Worm (Caenorhabditis elegans) whole organism, L4 larva: ENCODE data around the gene hum-2.

ENCODE experiments used
- D1046.2 ChIP-seq: fragments of 200-800 bp; sonication (Bioruptor generic); IDR thresholded peaks from 2 replicates; pipeline ENCODE4 v1.3.6; 2022; ENCODE audit warnings: missing genetic modification characterization, missing compliant biosample characterization
- F10B5.3 ChIP-seq: sonication (generic microtip); optimal IDR thresholded peaks from 2 replicates; lab custom pipeline; 2016; ENCODE audit warnings: mild to moderate bottlenecking, missing genetic modification characterization, missing compliant biosample characterization
- F44E2.7 ChIP-seq: fragments of 200-800 bp; sonication (Bioruptor generic); IDR thresholded peaks from 2 replicates; pipeline ENCODE4 v2.1.2; 2022; ENCODE audit warnings: missing genetic modification characterization, missing compliant biosample characterization
- F49E8.2 ChIP-seq: sonication (generic microtip); optimal IDR thresholded peaks from 2 replicates; lab custom pipeline; 2016; ENCODE audit warnings: missing compliant biosample characterization, mild to moderate bottlenecking, missing genetic modification characterization, borderline replicate concordance
- R02D3.7 ChIP-seq: fragments of 150-350 bp; sonication (generic microtip); optimal IDR thresholded peaks from 3 replicates; lab custom pipeline; 2014; ENCODE audit warnings: missing biosample characterization, missing genetic modification characterization
- T20F7.1 ChIP-seq: fragments of 200-800 bp; sonication (Bioruptor generic); optimal IDR thresholded peaks from 2 replicates; lab custom pipeline; 2018; ENCODE audit warnings: mild to moderate bottlenecking, missing genetic modification characterization, missing compliant biosample characterization
- T26A8.4 ChIP-seq: fragments of 200-800 bp; sonication (Bioruptor generic); IDR thresholded peaks from 2 replicates; pipeline ENCODE4 v1.3.6; 2022; ENCODE audit warnings: missing genetic modification characterization, missing compliant biosample characterization
- Y48G9A.11 ChIP-seq: fragments of 200-800 bp; sonication (Bioruptor generic); IDR thresholded peaks from 2 replicates; pipeline ENCODE4 v1.3.6; 2022; ENCODE audit warnings: missing genetic modification reagents, missing genetic modification characterization, missing compliant biosample characterization
- Y75B8A.6 ChIP-seq: fragments of 200-800 bp; sonication (Bioruptor generic); IDR thresholded peaks from 2 replicates; pipeline ENCODE4 v1.3.6; 2022; ENCODE audit warnings: missing genetic modification reagents, missing genetic modification characterization, missing compliant biosample characterization
- ZK337.2 ChIP-seq: fragments of 200-800 bp; sonication (Bioruptor generic); IDR thresholded peaks from 2 replicates; pipeline ENCODE4 v1.3.6; 2022; ENCODE audit warnings: missing genetic modification reagents, missing genetic modification characterization, missing compliant biosample characterization
- ZK546.5 ChIP-seq, 2 experiments: sonication (generic microtip); optimal IDR thresholded peaks; 2 replicates each; lab custom pipeline; 2017; ENCODE audit warnings: missing biosample characterization in 2 of 2, missing genetic modification characterization in 2 of 2
- aha-1 ChIP-seq: fragments of 150-350 bp; peaks from one replicate; lab custom pipeline; 2014; ENCODE audit warnings: missing biosample characterization, missing genetic modification characterization
- ama-1 ChIP-seq: fragments of 150-350 bp; optimal IDR thresholded peaks from 2 replicates; lab custom pipeline; 2014; ENCODE audit warnings: inconsistent platforms, mixed read lengths
- ceh-62 ChIP-seq: sonication (generic microtip); optimal IDR thresholded peaks from 2 replicates; lab custom pipeline; 2017; ENCODE audit warnings: missing biosample characterization, missing genetic modification characterization
- cey-2 ChIP-seq: sonication (generic microtip); optimal IDR thresholded peaks from 3 replicates; lab custom pipeline; 2017; ENCODE audit warnings: missing genetic modification characterization, mild to moderate bottlenecking, missing compliant biosample characterization, antibody characterized with exemption, borderline replicate concordance; ENCODE audit not compliant: insufficient read depth
- daf-12 ChIP-seq: fragments of 150-350 bp; optimal IDR thresholded peaks from 2 replicates; lab custom pipeline; 2014; ENCODE audit warnings: missing biosample characterization, missing genetic modification reagents, missing genetic modification characterization
- dmd-8 ChIP-seq: fragments of 200-800 bp; sonication (Bioruptor generic); IDR thresholded peaks from 2 replicates; pipeline ENCODE4 v1.3.6; 2022; ENCODE audit warnings: missing genetic modification characterization, missing compliant biosample characterization
- duxl-1 ChIP-seq: sonication (generic microtip); optimal IDR thresholded peaks from 2 replicates; lab custom pipeline; 2016; ENCODE audit warnings: mild to moderate bottlenecking, missing genetic modification characterization, moderate library complexity, missing compliant biosample characterization; ENCODE audit not compliant: poor library complexity
- dve-1 ChIP-seq: sonication (generic microtip); optimal IDR thresholded peaks from 2 replicates; lab custom pipeline; 2017; ENCODE audit warnings: antibody characterized with exemption, mild to moderate bottlenecking, missing genetic modification characterization, missing compliant biosample characterization; ENCODE audit not compliant: insufficient read depth
- egl-27 ChIP-seq: sonication (generic microtip); optimal IDR thresholded peaks from 3 replicates; lab custom pipeline; 2017; ENCODE audit warnings: missing biosample characterization, missing genetic modification reagents, missing genetic modification characterization
- egl-43 ChIP-seq: fragments of 200-800 bp; sonication (Bioruptor generic); IDR thresholded peaks from 2 replicates; pipeline ENCODE4 v1.3.6; 2022; ENCODE audit warnings: missing genetic modification reagents, missing genetic modification characterization, missing compliant biosample characterization
- fkh-10 ChIP-seq: fragments of 150-350 bp; optimal IDR thresholded peaks from 2 replicates; lab custom pipeline; 2014; ENCODE audit warnings: missing biosample characterization, missing genetic modification reagents, missing genetic modification characterization
- hif-1 ChIP-seq, 2 experiments: sonication (generic microtip); optimal IDR thresholded peaks; 2 replicates each; lab custom pipeline; 2016 to 2017; ENCODE audit warnings: missing compliant biosample characterization in 2 of 2, missing genetic modification characterization in 2 of 2, missing genetic modification reagents in 2 of 2, missing genotype in 2 of 2, mild to moderate bottlenecking in 1 of 2
- jun-1 ChIP-seq: fragments of 150-350 bp; optimal IDR thresholded peaks from 2 replicates; lab custom pipeline; 2014; ENCODE audit warnings: missing biosample characterization, missing genetic modification reagents, missing genetic modification characterization
- lin-38 ChIP-seq: fragments of 200-800 bp; sonication (Bioruptor generic); IDR thresholded peaks from 2 replicates; pipeline ENCODE4 v1.3.6; 2022; ENCODE audit warnings: missing genetic modification reagents, missing genetic modification characterization, missing compliant biosample characterization
- lir-3 ChIP-seq: sonication (generic microtip); optimal IDR thresholded peaks from 2 replicates; lab custom pipeline; 2016; ENCODE audit warnings: mild to moderate bottlenecking, missing genetic modification characterization, missing compliant biosample characterization
- madf-5 ChIP-seq, 2 experiments: fragments of 200-800 bp; sonication (Bioruptor generic); IDR thresholded peaks; 2 replicates each; pipeline ENCODE4 v1.3.6; 2022; ENCODE audit warnings: missing compliant biosample characterization in 2 of 2, missing genetic modification characterization in 2 of 2
- madf-9 ChIP-seq: fragments of 200-800 bp; sonication (Bioruptor generic); conservative IDR thresholded peaks from 2 replicates; pipeline ENCODE4 v1.3.6; 2022; ENCODE audit warnings: missing genetic modification reagents, missing genetic modification characterization, missing compliant biosample characterization
- mdl-1 ChIP-seq, 2 experiments: fragments of 150-350 bp in 1 of 2; sonication (generic microtip) in 1 of 2; optimal IDR thresholded peaks; 2 replicates each; lab custom pipeline; 2014 to 2017; ENCODE audit warnings: missing biosample characterization in 2 of 2, missing genetic modification characterization in 2 of 2
- mdt-29 ChIP-seq: fragments of 200-800 bp; sonication (Bioruptor generic); IDR thresholded peaks from 2 replicates; pipeline ENCODE4 v1.3.6; 2022; ENCODE audit warnings: missing genetic modification reagents, missing genetic modification characterization, missing compliant biosample characterization
- nhr-10 ChIP-seq: fragments of 150-350 bp; optimal IDR thresholded peaks from 2 replicates; lab custom pipeline; 2014; ENCODE audit warnings: missing biosample characterization, missing genetic modification characterization
- nhr-76 ChIP-seq: fragments of 150-350 bp; optimal IDR thresholded peaks from 2 replicates; lab custom pipeline; 2014; ENCODE audit warnings: missing biosample characterization, missing genetic modification characterization
- rbr-2 ChIP-seq: sonication (generic microtip); optimal IDR thresholded peaks from 2 replicates; lab custom pipeline; 2016; ENCODE audit warnings: missing genotype, missing genetic modification characterization, missing compliant biosample characterization
- skn-1 ChIP-seq: fragments of 150-350 bp; optimal IDR thresholded peaks from 2 replicates; lab custom pipeline; 2014; ENCODE audit warnings: missing biosample characterization, missing genetic modification characterization
- tag-97 ChIP-seq: fragments of 200-800 bp; sonication (Bioruptor generic); IDR thresholded peaks from 2 replicates; pipeline ENCODE4 v1.3.6; 2022; ENCODE audit warnings: missing genetic modification characterization, missing compliant biosample characterization
- unc-130 ChIP-seq: sonication (generic microtip); optimal IDR thresholded peaks from 2 replicates; lab custom pipeline; 2016; ENCODE audit warnings: missing genetic modification reagents, missing genetic modification characterization, missing compliant biosample characterization
- vab-7 ChIP-seq: fragments of 200-800 bp; sonication (Bioruptor generic); IDR thresholded peaks from 2 replicates; pipeline ENCODE4 v1.3.6; 2022; ENCODE audit warnings: missing genetic modification reagents, missing genetic modification characterization, missing compliant biosample characterization
- zip-11 ChIP-seq: fragments of 200-800 bp; sonication (Bioruptor generic); IDR thresholded peaks from 2 replicates; pipeline ENCODE4 v1.3.6; 2022; ENCODE audit warnings: missing genetic modification characterization, missing compliant biosample characterization
- ztf-7 ChIP-seq: fragments of 150-350 bp; optimal IDR thresholded peaks from 2 replicates; lab custom pipeline; 2014; ENCODE audit warnings: missing biosample characterization, missing genetic modification characterization

The hum-2 gene

DNA sequence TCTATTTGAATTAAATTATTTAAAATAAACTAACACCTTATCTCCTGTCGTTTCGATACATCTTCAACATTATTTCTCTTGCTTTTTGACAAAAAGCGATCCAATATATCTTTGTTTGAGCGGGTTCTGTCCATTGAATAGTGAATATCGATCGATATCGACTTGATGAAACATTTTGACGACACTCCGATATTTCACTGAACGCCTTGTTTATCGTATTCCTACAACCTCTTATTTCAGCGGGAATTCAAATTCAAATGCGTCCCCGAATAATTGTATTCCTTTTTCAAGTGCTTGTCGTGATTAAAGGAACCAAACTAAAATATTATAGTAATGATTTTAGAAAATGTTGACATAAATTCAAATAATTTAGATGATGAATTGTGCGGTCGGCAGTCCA, 39.2 kb upstream of the hum-2 start, which contains the start of the genes K07B1.7 and try-5 (continued):
- no peak for TF ChIP-seq duxl-1 (tag; lab: Kevin White, UChicago)
- no peak for TF ChIP-seq fkh-10 (GFP tag; lab: Kevin White, UChicago)
- no peak for TF ChIP-seq lir-3 (tag; lab: Kevin White, UChicago)
- no peak for TF ChIP-seq zip-11 (GFP tag; lab: Robert Waterston, UW)
- TF ChIP-seq R02D3.7 = peak; percentile 83
- TF ChIP-seq F10B5.3 (tag; lab: Kevin White, UChicago) = no peak
- TF ChIP-seq aha-1 = peak; percentile 10
- TF ChIP-seq ama-1 (lab: Kevin White, UChicago) = no peak
- TF ChIP-seq F49E8.2 (tag; lab: Kevin White, UChicago) = no peak
- TF ChIP-seq mdt-29 = no peak
- no peak for TF ChIP-seq D1046.2 (GFP tag; lab: Robert Waterston, UW)
- TF ChIP-seq nhr-76 (tag; lab: Kevin White, UChicago) = no peak
- TF ChIP-seq ZK546.5 (tag; optimal IDR thresholded peaks at IDR 0.05; lab: Kevin White, UChicago) = no peak
- TF ChIP-seq madf-9 (GFP tag; lab: Robert Waterston, UW) = no peak
- no peak for TF ChIP-seq vab-7
- TF ChIP-seq tag-97 = no peak
- TF ChIP-seq Y75B8A.6 (GFP tag; lab: Robert Waterston, UW) = no peak
- TF ChIP-seq rbr-2 (tag; lab: Kevin White, UChicago) = peak; percentile 23
- TF ChIP-seq dmd-8 = no peak
- no peak for TF ChIP-seq daf-12
- no peak for TF ChIP-seq mdl-1 (tag; optimal IDR thresholded peaks at IDR 0.05; lab: Kevin White, UChicago)
- TF ChIP-seq dve-1 = peak; percentile 30
- no peak for TF ChIP-seq madf-5 (GFP tag; IDR thresholded peaks at IDR 0.05; lab: Robert Waterston, UW)
- TF ChIP-seq T26A8.4 (GFP tag; lab: Robert Waterston, UW) = no peak
- TF ChIP-seq Y48G9A.11 (GFP tag; lab: Robert Waterston, UW) = peak; percentile 93
- TF ChIP-seq T20F7.1 = peak; percentile 97

DNA sequence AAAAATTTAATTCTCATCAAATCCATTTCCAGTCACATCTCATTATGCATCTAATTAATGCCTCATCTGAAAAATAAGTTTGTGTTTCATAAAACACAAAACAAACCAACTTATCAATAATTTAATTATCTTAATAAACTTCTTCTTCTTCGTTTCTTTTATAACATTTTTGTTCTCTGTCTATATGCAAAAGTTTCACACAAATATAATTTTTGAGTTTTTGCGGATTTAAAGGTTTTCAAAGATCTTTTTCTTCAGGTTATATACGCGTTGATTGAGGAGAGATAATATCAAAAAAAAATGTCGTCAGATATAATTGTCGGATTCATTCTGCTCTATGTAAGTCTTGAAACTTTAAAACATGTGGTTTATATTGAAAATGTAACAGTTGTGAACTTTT, 36.3 kb upstream of the hum-2 start, which contains the start of gene srx-47:
Gene srx-47, plus strand, starts transcription at position 301 of the 400 bp plus-strand sequence.
- TF ChIP-seq nhr-10 (tag; lab: Kevin White, UChicago) (no peak), ztf-7 (tag; lab: Kevin White, UChicago) (no peak)

DNA sequence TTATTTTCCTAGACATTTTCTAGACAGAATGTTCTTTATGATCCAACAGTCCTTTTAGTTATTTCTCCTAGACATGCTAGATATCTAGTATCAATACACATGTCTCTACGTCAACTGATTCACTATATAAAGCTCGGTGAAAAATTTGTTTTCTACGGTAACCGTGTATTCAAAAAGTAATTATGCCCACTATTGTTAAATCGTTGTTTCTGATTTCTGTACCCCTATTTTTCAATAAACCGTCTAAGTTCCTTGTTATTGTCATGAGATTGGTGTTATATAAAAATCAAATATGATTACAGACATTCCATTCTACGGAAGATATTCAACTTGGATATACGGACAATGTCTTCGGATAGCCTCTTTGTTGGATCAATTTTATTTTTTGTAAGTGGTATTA, 33.0 kb upstream of the hum-2 start, which contains the start of gene srx-46:
Gene srx-46, plus strand, starts transcription at position 301 of the 400 bp plus-strand sequence.
- TF ChIP-seq ceh-62 = no peak
- TF ChIP-seq tag-97 = no peak
- TF ChIP-seq cey-2 = no peak
- no peak for TF ChIP-seq unc-130 (GFP tag; lab: Kevin White, UChicago)
- TF ChIP-seq F44E2.7 = no peak
- no peak for TF ChIP-seq vab-7
- no peak for TF ChIP-seq rbr-2 (tag; lab: Kevin White, UChicago)
- no peak for TF ChIP-seq hif-1 (tag; optimal IDR thresholded peaks at IDR 0.05; lab: Kevin White, UChicago)
- TF ChIP-seq jun-1 (tag; lab: Kevin White, UChicago) = no peak

DNA sequence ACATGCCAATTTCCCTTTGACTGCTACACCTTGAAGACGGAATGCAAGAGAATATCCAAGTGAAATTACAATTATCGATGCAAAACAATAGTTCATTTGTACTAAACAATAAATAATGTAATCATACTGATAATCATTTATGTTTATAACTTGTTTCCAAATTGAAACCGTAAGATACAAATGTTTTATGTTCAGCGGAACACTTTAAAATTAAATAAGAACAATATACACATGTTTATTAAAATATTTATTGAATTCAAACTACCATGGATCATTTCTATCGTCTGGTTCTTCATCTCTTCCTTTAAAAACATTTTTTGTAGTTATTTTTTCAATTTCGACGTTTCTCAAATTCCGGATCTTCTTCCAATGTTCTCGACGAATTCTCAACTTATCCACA, 30.6 kb upstream of the hum-2 start, which contains the start of gene ttr-40:
Gene ttr-40, minus strand, starts transcription at position 101 of the 400 bp plus-strand sequence.
- TF ChIP-seq zip-11 (GFP tag; lab: Robert Waterston, UW) (no peak), hif-1 (tag; optimal IDR thresholded peaks at IDR 0.05; lab: Kevin White, UChicago) (no peak), Y48G9A.11 (GFP tag; lab: Robert Waterston, UW) (no peak), madf-5 (GFP tag; IDR thresholded peaks at IDR 0.05; lab: Robert Waterston, UW) (no peak), ZK337.2 (GFP tag; lab: Robert Waterston, UW) (no peak), skn-1 (tag; lab: Kevin White, UChicago) (no peak), ceh-62 (no peak), lin-38 (GFP tag; lab: Robert Waterston, UW) (no peak), nhr-76 (tag; lab: Kevin White, UChicago) (no peak), egl-27 (tag; lab: Kevin White, UChicago) (no peak), egl-43 (GFP tag; lab: Robert Waterston, UW) (no peak)
- TF ChIP-seq, all 104 proteins: peak for 0
